Fruit fly (Drosophila melanogaster) S2 (cell line): Measurements from ENCODE around the gene spz3.

Experiments used
- CG8478 ChIP-seq: fragments of >200 bp; optimal IDR thresholded peaks from 2 replicates; lab custom pipeline; 2018
- CTCF ChIP-seq, 2 experiments: fragments of >200 bp; optimal IDR thresholded peaks; 2 replicates each; lab custom pipeline; 2018

- no peak for TF ChIP-seq CG8478 (lab: Kevin White, UChicago)
- no peak for TF ChIP-seq CTCF (optimal IDR thresholded peaks at IDR 0.05; lab: Kevin White, UChicago)
These were observed 24.2 kb downstream of the spz3 start, which contains the start of gene CG14535 for dm6 chr2L:7855108-7855507.
